Fruit fly (Drosophila melanogaster) whole organism, prepupa: ENCODE results near the gene Cyp313a2.

ENCODE experiments used
- Blimp-1 ChIP-seq: fragments of 200-800 bp; sonication (Bioruptor generic); optimal IDR thresholded peaks from 3 replicates; lab custom pipeline; 2017; ENCODE audit warnings: missing biosample characterization, missing genetic modification characterization, mild to moderate bottlenecking, moderate library complexity, missing genetic modification reagents
- Hr39 ChIP-seq: fragments of 200-800 bp; sonication (Bioruptor generic); optimal IDR thresholded peaks from 2 replicates; lab custom pipeline; 2016; ENCODE audit warnings: missing biosample characterization, missing genetic modification characterization
- Met ChIP-seq: fragments of 200-800 bp; sonication (Bioruptor generic); optimal IDR thresholded peaks from 3 replicates; lab custom pipeline; 2016; ENCODE audit warnings: missing biosample characterization, missing genetic modification characterization

DNA sequence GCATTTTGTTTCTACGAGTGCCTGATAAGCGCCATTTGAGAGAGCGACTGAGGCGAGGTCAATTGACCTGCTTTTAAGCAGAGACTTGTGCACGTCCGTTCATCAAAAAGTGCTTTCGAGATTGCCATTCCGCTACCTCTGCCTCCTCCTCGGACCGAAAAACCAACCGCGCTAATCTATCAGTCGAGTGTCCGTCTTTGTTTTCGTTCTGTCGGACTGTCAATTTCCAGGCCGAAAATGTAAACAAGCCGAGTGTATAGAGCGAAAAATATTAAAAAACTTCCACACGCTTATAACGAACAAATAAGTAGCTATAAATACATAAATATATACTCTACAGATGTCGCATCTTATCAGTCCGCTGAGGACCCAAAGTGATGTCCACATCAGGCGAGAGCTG lies 22.3 kb upstream of the Cyp313a2 start:
- TF ChIP-seq Blimp-1, result no peak
- no peak for TF ChIP-seq Met
- TF ChIP-seq Hr39 (GFP tag; lab: Kevin White, UChicago), result no peak
